Fruit fly (Drosophila melanogaster) whole organism, embryonic: ENCODE data around the gene orb.

ENCODE experiments used
- Ada2b ChIP-seq: fragments of 200-800 bp; sonication (Bioruptor generic); IDR thresholded peaks from 2 replicates; pipeline ENCODE4 v1.3.6; 2022; ENCODE audit warnings: missing biosample characterization, missing genetic modification characterization
- Asciz ChIP-seq: fragments of 200-800 bp; sonication (Bioruptor generic); optimal IDR thresholded peaks from 2 replicates; lab custom pipeline; 2017; ENCODE audit warnings: missing biosample characterization, mild to moderate bottlenecking, missing genetic modification characterization, missing genetic modification reagents
- Bdp1 ChIP-seq: fragments of 200-800 bp; sonication (Bioruptor generic); optimal IDR thresholded peaks from 3 replicates; lab custom pipeline; 2016; ENCODE audit warnings: missing biosample characterization, missing genetic modification characterization
- CG10147 ChIP-seq: fragments of 200-800 bp; sonication (Bioruptor generic); optimal IDR thresholded peaks from 2 replicates; lab custom pipeline; 2019; ENCODE audit warnings: missing biosample characterization, mild to moderate bottlenecking, missing genetic modification characterization, moderate library complexity
- CG10366 ChIP-seq: fragments of 200-800 bp; sonication (Bioruptor generic); IDR thresholded peaks from 2 replicates; pipeline ENCODE4 v1.3.6; 2022; ENCODE audit warnings: missing biosample characterization, missing genetic modification characterization
- CG10654 ChIP-seq: fragments of 200-800 bp; sonication (Bioruptor generic); optimal IDR thresholded peaks from 2 replicates; lab custom pipeline; 2016; ENCODE audit warnings: missing biosample characterization, missing genetic modification characterization
- CG13775 ChIP-seq: fragments of 200-800 bp; sonication (Bioruptor generic); optimal IDR thresholded peaks from 3 replicates; lab custom pipeline; 2017; ENCODE audit warnings: missing biosample characterization, mild to moderate bottlenecking, missing genetic modification characterization
- CG14441 ChIP-seq: fragments of 200-800 bp; sonication (Bioruptor generic); IDR thresholded peaks from 2 replicates; pipeline ENCODE4 v1.3.6; 2022; ENCODE audit warnings: missing biosample characterization, missing genetic modification characterization
- CG16813 ChIP-seq: fragments of 200-800 bp; sonication (Bioruptor generic); IDR thresholded peaks from 3 replicates; pipeline ENCODE4 v1.3.6; 2022; ENCODE audit warnings: missing biosample characterization, missing genetic modification characterization; ENCODE audit not compliant: partially characterized antibody
- CG17912 ChIP-seq: fragments of 200-800 bp; sonication (Bioruptor generic); optimal IDR thresholded peaks from 2 replicates; lab custom pipeline; 2018; ENCODE audit warnings: missing biosample characterization, mild to moderate bottlenecking, missing genetic modification characterization
- CG30403 ChIP-seq: fragments of 200-800 bp; sonication (Bioruptor generic); optimal IDR thresholded peaks from 3 replicates; lab custom pipeline; 2016; ENCODE audit warnings: missing biosample characterization, missing genetic modification characterization
- CG3065 ChIP-seq: fragments of 200-800 bp; sonication (Bioruptor generic); optimal IDR thresholded peaks from 2 replicates; lab custom pipeline; 2016; ENCODE audit warnings: missing biosample characterization, missing genetic modification characterization
- CG31388 ChIP-seq: fragments of 200-800 bp; sonication (Bioruptor generic); optimal IDR thresholded peaks from 2 replicates; lab custom pipeline; 2016; ENCODE audit warnings: missing biosample characterization, missing genetic modification characterization
- CG31441 ChIP-seq: fragments of 200-800 bp; sonication (Bioruptor generic); IDR thresholded peaks from 2 replicates; pipeline ENCODE4 v1.3.6; 2022; ENCODE audit warnings: missing biosample characterization, missing genetic modification characterization
- CG32532 ChIP-seq: fragments of 200-800 bp; sonication (Bioruptor generic); IDR thresholded peaks from 2 replicates; pipeline ENCODE4 v1.3.6; 2022; ENCODE audit warnings: missing biosample characterization, missing genetic modification characterization
- CG34422 ChIP-seq: fragments of 200-800 bp; sonication (Bioruptor generic); IDR thresholded peaks from 3 replicates; pipeline ENCODE4 v1.3.6; 2022; ENCODE audit warnings: missing biosample characterization, missing genetic modification characterization
- CG42726 ChIP-seq: fragments of 200-800 bp; sonication (Bioruptor generic); IDR thresholded peaks from 2 replicates; pipeline ENCODE4 v1.3.6; 2022; ENCODE audit warnings: missing biosample characterization, missing genetic modification characterization; ENCODE audit not compliant: partially characterized antibody
- CG6765 ChIP-seq: fragments of 200-800 bp; sonication (Bioruptor generic); optimal IDR thresholded peaks from 3 replicates; lab custom pipeline; 2017; ENCODE audit warnings: missing biosample characterization, mild to moderate bottlenecking, missing genetic modification characterization
- CG6813 ChIP-seq: fragments of 200-800 bp; sonication (Bioruptor generic); optimal IDR thresholded peaks from 2 replicates; lab custom pipeline; 2017; ENCODE audit warnings: missing biosample characterization, missing genetic modification characterization, mild to moderate bottlenecking, moderate library complexity, missing genetic modification reagents
- CG7357 ChIP-seq: fragments of 200-800 bp; sonication (Bioruptor generic); IDR thresholded peaks from 3 replicates; pipeline ENCODE4 v1.3.6; 2022; ENCODE audit warnings: missing biosample characterization, missing genetic modification characterization
- CG9727 ChIP-seq: fragments of 200-800 bp; sonication (Bioruptor generic); optimal IDR thresholded peaks from 3 replicates; lab custom pipeline; 2017; ENCODE audit warnings: missing biosample characterization, mild to moderate bottlenecking, missing genetic modification characterization
- CG9817 ChIP-seq: fragments of 200-800 bp; sonication (Bioruptor generic); optimal IDR thresholded peaks from 2 replicates; lab custom pipeline; 2018; ENCODE audit warnings: missing biosample characterization, mild to moderate bottlenecking, missing genetic modification characterization, moderate library complexity
- Camta ChIP-seq: fragments of 200-800 bp; sonication (Bioruptor generic); optimal IDR thresholded peaks from 2 replicates; lab custom pipeline; 2016; ENCODE audit warnings: missing biosample characterization, missing genetic modification characterization
- Dip3 ChIP-seq: fragments of 200-800 bp; sonication (Bioruptor generic); optimal IDR thresholded peaks from 3 replicates; lab custom pipeline; 2016; ENCODE audit warnings: missing biosample characterization, missing genetic modification characterization
- Fer1 ChIP-seq: fragments of 200-800 bp; sonication (Bioruptor generic); optimal IDR thresholded peaks from 2 replicates; lab custom pipeline; 2017; ENCODE audit warnings: missing biosample characterization, mild to moderate bottlenecking, missing genetic modification characterization
- HHEX ChIP-seq: fragments of 200-800 bp; sonication (Bioruptor generic); optimal IDR thresholded peaks from 3 replicates; lab custom pipeline; 2017; ENCODE audit warnings: missing biosample characterization, mild to moderate bottlenecking, missing genetic modification characterization, missing genetic modification reagents
- Hand ChIP-seq: fragments of 200-800 bp; sonication (Bioruptor generic); optimal IDR thresholded peaks from 2 replicates; lab custom pipeline; 2017; ENCODE audit warnings: mild to moderate bottlenecking, missing biosample characterization, missing genetic modification reagents, missing genetic modification characterization
- Jarid2 ChIP-seq: fragments of 200-800 bp; sonication (Bioruptor generic); optimal IDR thresholded peaks from 3 replicates; lab custom pipeline; 2017; ENCODE audit warnings: mild to moderate bottlenecking, missing biosample characterization, missing genetic modification reagents, missing genetic modification characterization
- MTF-1 ChIP-seq: fragments of 200-800 bp; sonication (Bioruptor generic); optimal IDR thresholded peaks from 2 replicates; lab custom pipeline; 2018; ENCODE audit warnings: missing biosample characterization, mild to moderate bottlenecking, missing genetic modification characterization, borderline replicate concordance
- Mrtf ChIP-seq: fragments of 200-800 bp; sonication (Bioruptor generic); IDR thresholded peaks from 3 replicates; pipeline ENCODE4 v1.3.6; 2022; ENCODE audit warnings: missing biosample characterization, missing genetic modification characterization
- NK7.1 ChIP-seq: fragments of 200-800 bp; sonication (Bioruptor generic); optimal IDR thresholded peaks from 3 replicates; lab custom pipeline; 2016; ENCODE audit warnings: missing biosample characterization, missing genetic modification characterization
- Nf-YA ChIP-seq: fragments of 200-800 bp; sonication (Bioruptor generic); IDR thresholded peaks from 2 replicates; pipeline ENCODE4 v1.3.6; 2022; ENCODE audit warnings: missing biosample characterization, missing genetic modification characterization
- Optix ChIP-seq: fragments of 200-800 bp; sonication (Bioruptor generic); IDR thresholded peaks from 3 replicates; pipeline ENCODE4 v1.3.6; 2022; ENCODE audit warnings: missing biosample characterization, missing genetic modification characterization
- PHDP ChIP-seq: fragments of 200-800 bp; sonication (Bioruptor generic); optimal IDR thresholded peaks from 3 replicates; lab custom pipeline; 2018; ENCODE audit warnings: missing biosample characterization, mild to moderate bottlenecking, missing genetic modification characterization, moderate library complexity
- Poxn ChIP-seq: fragments of 200-800 bp; sonication (Bioruptor generic); IDR thresholded peaks from 2 replicates; pipeline ENCODE4 v1.3.6; 2022; ENCODE audit warnings: missing biosample characterization, missing genetic modification characterization
- Spps ChIP-seq: fragments of 200-800 bp; sonication (Bioruptor generic); optimal IDR thresholded peaks from 2 replicates; lab custom pipeline; 2018; ENCODE audit warnings: missing biosample characterization, mild to moderate bottlenecking, missing genetic modification characterization
- aop ChIP-seq: fragments of 200-800 bp; sonication (Bioruptor generic); IDR thresholded peaks from 2 replicates; pipeline ENCODE4 v1.3.6; 2022; ENCODE audit warnings: missing biosample characterization, missing genetic modification characterization
- dan ChIP-seq: fragments of 200-800 bp; sonication (Bioruptor generic); IDR thresholded peaks from 2 replicates; pipeline ENCODE4 v1.3.6; 2022; ENCODE audit warnings: missing biosample characterization, missing genetic modification characterization
- fd3F ChIP-seq: fragments of 200-800 bp; sonication (Bioruptor generic); optimal IDR thresholded peaks from 2 replicates; lab custom pipeline; 2018; ENCODE audit warnings: missing biosample characterization, mild to moderate bottlenecking, missing genetic modification characterization, moderate library complexity
- grn ChIP-seq: fragments of 200-800 bp; sonication (Bioruptor generic); optimal IDR thresholded peaks from 3 replicates; lab custom pipeline; 2017; ENCODE audit warnings: missing biosample characterization, missing genetic modification characterization
- jigr1 ChIP-seq: fragments of 200-800 bp; sonication (Bioruptor generic); IDR thresholded peaks from 3 replicates; pipeline ENCODE4 v1.3.6; 2022; ENCODE audit warnings: missing biosample characterization, missing genetic modification characterization
- lab ChIP-seq: fragments of 200-800 bp; sonication (Bioruptor generic); optimal IDR thresholded peaks from 3 replicates; lab custom pipeline; 2017; ENCODE audit warnings: missing biosample characterization, missing genetic modification characterization, mild to moderate bottlenecking, moderate library complexity, missing genetic modification reagents
- maf-S ChIP-seq: fragments of 200-800 bp; sonication (Bioruptor generic); optimal IDR thresholded peaks from 2 replicates; lab custom pipeline; 2016; ENCODE audit warnings: missing biosample characterization, missing genetic modification characterization
- mirr ChIP-seq: fragments of 200-800 bp; sonication (Bioruptor generic); optimal IDR thresholded peaks from 3 replicates; lab custom pipeline; 2018; ENCODE audit warnings: missing biosample characterization, mild to moderate bottlenecking, missing genetic modification characterization
- otp ChIP-seq: fragments of 200-800 bp; sonication (Bioruptor generic); IDR thresholded peaks from 3 replicates; pipeline ENCODE4, ENCODE4 v1.3.6; 2022; ENCODE audit warnings: missing biosample characterization, missing genetic modification characterization
- rib ChIP-seq: fragments of 200-800 bp; sonication (Bioruptor generic); IDR thresholded peaks from 2 replicates; pipeline ENCODE4 v1.3.6; 2022; ENCODE audit warnings: missing biosample characterization, missing genetic modification characterization
- row ChIP-seq: fragments of 200-800 bp; sonication (Bioruptor generic); IDR thresholded peaks from 3 replicates; pipeline ENCODE4 v1.3.6; 2022; ENCODE audit warnings: missing biosample characterization, missing genetic modification characterization
- sd ChIP-seq: fragments of 200-800 bp; sonication (Bioruptor generic); optimal IDR thresholded peaks from 3 replicates; lab custom pipeline; 2018; ENCODE audit warnings: missing biosample characterization, mild to moderate bottlenecking, missing genetic modification characterization, moderate library complexity
- sens ChIP-seq: fragments of 200-800 bp; sonication (Bioruptor generic); peaks from one replicate; lab custom pipeline; 2016; ENCODE audit warnings: missing biosample characterization, missing genetic modification characterization
- toy ChIP-seq: fragments of 200-800 bp; sonication (Bioruptor generic); IDR thresholded peaks from 2 replicates; pipeline ENCODE4 v1.3.6; 2022; ENCODE audit warnings: missing biosample characterization, missing genetic modification characterization
- tx ChIP-seq: fragments of 200-800 bp; sonication (Bioruptor generic); optimal IDR thresholded peaks from 2 replicates; lab custom pipeline; 2016; ENCODE audit warnings: missing biosample characterization, missing genetic modification characterization

orb gene

DNA sequence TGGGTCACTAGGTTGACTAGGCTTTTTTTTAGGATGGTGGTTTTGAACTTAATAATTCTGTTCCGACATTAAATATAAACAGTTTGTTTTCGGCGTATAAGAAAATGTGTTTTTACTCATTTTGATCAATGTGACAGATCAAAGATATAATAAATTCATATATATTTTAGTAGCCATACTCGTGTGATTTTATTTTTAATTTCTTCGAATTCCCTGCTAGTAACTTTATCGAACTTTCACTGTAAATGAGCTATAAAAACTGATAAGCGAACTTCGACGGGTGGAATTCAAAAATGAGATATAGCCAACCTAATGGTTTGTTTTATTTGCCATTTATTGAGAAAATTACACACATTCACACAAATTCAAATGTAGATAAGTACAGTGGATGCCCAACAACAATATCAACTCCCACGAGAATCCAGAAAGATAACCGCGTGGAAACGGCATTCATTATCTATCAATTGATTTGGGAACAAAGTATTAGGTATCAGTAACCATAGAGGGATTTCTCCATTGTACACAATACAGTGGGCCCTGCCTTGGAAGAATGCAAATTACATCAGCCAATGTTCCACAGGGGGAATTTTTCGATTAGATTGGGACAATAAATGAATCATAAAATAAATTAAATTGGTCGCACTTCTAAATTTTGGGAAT, 57.4 kb downstream of the orb start (continued):
- no peak for TF ChIP-seq NK7.1 (GFP tag; lab: Kevin White, UChicago)
- no peak for TF ChIP-seq aop (GFP tag; lab: Robert Waterston, UW)
- no peak for TF ChIP-seq Bdp1 (GFP tag; lab: Kevin White, UChicago)
- no peak for TF ChIP-seq MTF-1 (GFP tag; lab: Kevin White, UChicago)
- TF ChIP-seq CG10147 (GFP tag; lab: Kevin White, UChicago): no peak
- TF ChIP-seq fd3F: no peak
- TF ChIP-seq HHEX (GFP tag; lab: Kevin White, UChicago): peak; percentile 43
- TF ChIP-seq toy (GFP tag; lab: Robert Waterston, UW): no peak
- TF ChIP-seq Jarid2 (GFP tag; lab: Kevin White, UChicago): no peak
- no peak for TF ChIP-seq Mrtf (GFP tag; lab: Robert Waterston, UW)
- no peak for TF ChIP-seq CG10654 (GFP tag; lab: Kevin White, UChicago)
- TF ChIP-seq maf-S (GFP tag; lab: Kevin White, UChicago): no peak
- TF ChIP-seq Nf-YA: no peak
- TF ChIP-seq sd (tag; lab: Kevin White, UChicago): peak; percentile 76
- no peak for TF ChIP-seq otp (GFP tag; lab: Robert Waterston, UW)
- peak; percentile 4 for TF ChIP-seq CG9727 (GFP tag; lab: Kevin White, UChicago)
- TF ChIP-seq sens (GFP tag; lab: Kevin White, UChicago): peak; percentile 67
- TF ChIP-seq CG34422 (GFP tag; lab: Robert Waterston, UW): no peak
- TF ChIP-seq jigr1 (GFP tag; lab: Robert Waterston, UW): no peak
- TF ChIP-seq Fer1 (GFP tag; lab: Kevin White, UChicago): no peak
- no peak for TF ChIP-seq Ada2b (GFP tag; lab: Robert Waterston, UW)
- peak; percentile 45; the same call in 2 of the 3 replicates for TF ChIP-seq row (GFP tag; lab: Robert Waterston, UW)
- no peak for TF ChIP-seq CG9817 (tag; lab: Kevin White, UChicago)
- TF ChIP-seq mirr (GFP tag; lab: Kevin White, UChicago): peak; percentile 97
- no peak for TF ChIP-seq PHDP (tag; lab: Kevin White, UChicago)
- TF ChIP-seq CG16813 (GFP tag; lab: Robert Waterston, UW): no peak
- no peak for TF ChIP-seq Optix (GFP tag; lab: Robert Waterston, UW)
- TF ChIP-seq CG30403 (GFP tag; lab: Kevin White, UChicago): no peak
- TF ChIP-seq Camta: no peak
- TF ChIP-seq CG31388 (GFP tag; lab: Kevin White, UChicago): no peak
- no peak for TF ChIP-seq dan (GFP tag; lab: Robert Waterston, UW)
- TF ChIP-seq rib (GFP tag; lab: Robert Waterston, UW): no peak; the same call in 1 of the 2 replicates
- no peak for TF ChIP-seq CG42726 (GFP tag; lab: Robert Waterston, UW)
- no peak for TF ChIP-seq CG3065
- no peak for TF ChIP-seq Spps (tag; lab: Kevin White, UChicago)
- peak; percentile 60 for TF ChIP-seq grn
- 0 out of 3 replicates have a peak, but pooled peaks have one; percentile 14 for TF ChIP-seq CG7357 (GFP tag; lab: Robert Waterston, UW)
- TF ChIP-seq Hand: no peak
- TF ChIP-seq Poxn (GFP tag; lab: Robert Waterston, UW): no peak
- TF ChIP-seq tx (GFP tag; lab: Kevin White, UChicago): no peak
- TF ChIP-seq CG31441 (GFP tag; lab: Robert Waterston, UW): no peak
- no peak for TF ChIP-seq CG6813
- TF ChIP-seq CG10366 (GFP tag; lab: Robert Waterston, UW): no peak
- no peak for TF ChIP-seq CG17912
- 0 out of 2 replicates have a peak, but pooled peaks have one; percentile 31 for TF ChIP-seq CG32532 (GFP tag; lab: Robert Waterston, UW)
- TF ChIP-seq CG6765 (GFP tag; lab: Kevin White, UChicago): peak; percentile 14
- 0 out of 2 replicates have a peak, but pooled peaks have one; percentile 28 for TF ChIP-seq CG14441 (GFP tag; lab: Robert Waterston, UW)
- TF ChIP-seq CG13775 (GFP tag; lab: Kevin White, UChicago): no peak
- peak; percentile 37 for TF ChIP-seq lab
- no peak for TF ChIP-seq Dip3 (GFP tag; lab: Kevin White, UChicago)
- TF ChIP-seq Asciz (GFP tag; lab: Kevin White, UChicago): peak; percentile 16
